Worm (Caenorhabditis elegans) whole organism, late embryonic: ENCODE data around the gene Y46D2A.1.

Experiments used
- K09A11.1 ChIP-seq: sonication (generic microtip); optimal IDR thresholded peaks from 2 replicates; lab custom pipeline; 2017; ENCODE audit warnings: antibody characterized with exemption, mild to moderate bottlenecking, missing genetic modification characterization, missing compliant biosample characterization; ENCODE audit not compliant: insufficient read depth
- fax-1 ChIP-seq: sonication (generic microtip); optimal IDR thresholded peaks from 2 replicates; lab custom pipeline; 2016; ENCODE audit warnings: missing genotype, missing genetic modification characterization, missing compliant biosample characterization
- hlh-6 ChIP-seq: sonication (generic microtip); optimal IDR thresholded peaks from 2 replicates; lab custom pipeline; 2016; ENCODE audit warnings: missing genotype, missing genetic modification characterization, missing compliant biosample characterization
- hlh-8 ChIP-seq: sonication (generic microtip); optimal IDR thresholded peaks from 2 replicates; lab custom pipeline; 2016; ENCODE audit warnings: missing genotype, missing genetic modification characterization, missing compliant biosample characterization
- lim-6 ChIP-seq: sonication (generic microtip); optimal IDR thresholded peaks from 2 replicates; lab custom pipeline; 2016; ENCODE audit warnings: missing genetic modification characterization, missing compliant biosample characterization
- lin-11 ChIP-seq: fragments of 200-800 bp; sonication (Bioruptor generic); optimal IDR thresholded peaks from 2 replicates; lab custom pipeline; 2018; ENCODE audit warnings: mild to moderate bottlenecking, missing genetic modification characterization, missing compliant biosample characterization
- mec-3 ChIP-seq: sonication (generic microtip); optimal IDR thresholded peaks from 2 replicates; lab custom pipeline; 2016; ENCODE audit warnings: borderline replicate concordance, missing genetic modification characterization, missing compliant biosample characterization
- nhr-232 ChIP-seq: sonication (generic microtip); optimal IDR thresholded peaks from 2 replicates; lab custom pipeline; 2016; ENCODE audit warnings: missing genetic modification characterization, missing compliant biosample characterization
- pha-4 ChIP-seq: fragments of 150-350 bp; optimal IDR thresholded peaks from 2 replicates; lab custom pipeline; 2018; ENCODE audit warnings: missing biosample characterization, missing genetic modification reagents, missing genetic modification characterization
- pros-1 ChIP-seq: fragments of 150-350 bp; optimal IDR thresholded peaks from 2 replicates; lab custom pipeline; 2014; ENCODE audit warnings: missing biosample characterization, missing genetic modification reagents, missing genetic modification characterization
- rnt-1 ChIP-seq: sonication (generic microtip); optimal IDR thresholded peaks from 2 replicates; lab custom pipeline; 2016; ENCODE audit warnings: missing genetic modification characterization, missing compliant biosample characterization
- sox-2 ChIP-seq: fragments of 200-800 bp; sonication (Bioruptor generic); IDR thresholded peaks from 2 replicates; pipeline ENCODE4 v1.3.6; 2022; ENCODE audit warnings: missing genetic modification reagents, missing genetic modification characterization, missing compliant biosample characterization
- unc-86 ChIP-seq: sonication (generic microtip); optimal IDR thresholded peaks from 2 replicates; lab custom pipeline; 2016; ENCODE audit warnings: missing genetic modification characterization, missing compliant biosample characterization

ce11 chrII:3287073-3287472 is 35.3 kb upstream of the Y46D2A.1 start, which contains the start of gene sri-63:
- TF ChIP-seq rnt-1 (tag; lab: Kevin White, UChicago) (no peak), pha-4 (tag; lab: Kevin White, UChicago) (no peak), K09A11.1 (tag; lab: Kevin White, UChicago) (no peak), lin-11 (no peak), hlh-6 (no peak), fax-1 (no peak), nhr-232 (tag; lab: Kevin White, UChicago) (no peak), pros-1 (tag; lab: Kevin White, UChicago) (no peak), mec-3 (tag; lab: Kevin White, UChicago) (no peak), sox-2 (no peak), lim-6 (tag; lab: Kevin White, UChicago) (no peak), hlh-8 (tag; lab: Kevin White, UChicago) (no peak), unc-86 (tag; lab: Kevin White, UChicago) (no peak)
